Fruit fly (Drosophila melanogaster): Measurements from ENCODE around the gene CG5555.

CG5555 gene

dm6 chr3R:19181214-19181613, 876 bp upstream of the CG5555 start (continued):
- TF ChIP-seq esg (GFP tag; conservative IDR thresholded peaks at IDR 0.05) (no peak), chn (GFP tag; optimal IDR thresholded peaks at IDR 0.05) (no peak), CG9932 (GFP tag; IDR thresholded peaks at IDR 0.05) (peak; percentile 18; the same call in 1 of the 2 replicates), ERR (GFP tag; optimal IDR thresholded peaks at IDR 0.05) (no peak), ind (GFP tag; optimal IDR thresholded peaks at IDR 0.05) (no peak), Nf-YC (tag; optimal IDR thresholded peaks at IDR 0.05) (no peak), Pdp1 (GFP tag; optimal IDR thresholded peaks at IDR 0.05) (no peak), ab (GFP tag; optimal IDR thresholded peaks at IDR 0.05) (no peak), Stat92E (GFP tag; optimal IDR thresholded peaks at IDR 0.05) (no peak), CG14441 (GFP tag; IDR thresholded peaks at IDR 0.05) (0 out of 2 replicates have a peak, but pooled peaks have one; percentile 16), CG5245 (GFP tag; optimal IDR thresholded peaks at IDR 0.05) (no peak), klu (GFP tag; IDR thresholded peaks at IDR 0.05) (no peak), en (GFP tag; optimal IDR thresholded peaks at IDR 0.05) (no peak), Max (GFP tag; optimal IDR thresholded peaks at IDR 0.05) (no peak), jing (GFP tag; optimal IDR thresholded peaks at IDR 0.05) (no peak), wdn (GFP tag; IDR thresholded peaks at IDR 0.05) (no peak), HmgD (GFP tag; optimal IDR thresholded peaks at IDR 0.05) (no peak), Fer1 (GFP tag; optimal IDR thresholded peaks at IDR 0.05) (peak; percentile 17), Fer3 (tag; optimal IDR thresholded peaks at IDR 0.05) (peak; percentile 7), CG12104 (GFP tag; optimal IDR thresholded peaks at IDR 0.05) (no peak), Hr51 (GFP tag; optimal IDR thresholded peaks at IDR 0.05) (peak in 1 of 2 experiments; percentile 66), Usf (GFP tag; optimal IDR thresholded peaks at IDR 0.05) (no peak), CG2199 (GFP tag; IDR thresholded peaks at IDR 0.05) (no peak), gt (GFP tag; IDR thresholded peaks at IDR 0.05) (no peak), cas (GFP tag; IDR thresholded peaks at IDR 0.05) (no peak), unpg (GFP tag; optimal IDR thresholded peaks at IDR 0.05) (no peak), CG11695 (GFP tag; IDR thresholded peaks at IDR 0.05) (no peak), pb (GFP tag; optimal IDR thresholded peaks at IDR 0.05) (no peak), CG16813 (GFP tag; IDR thresholded peaks at IDR 0.05; ENCODE audit: partially characterized antibody) (no peak), Fer2 (tag; optimal IDR thresholded peaks at IDR 0.05) (no peak), sens (GFP tag) (peak; percentile 81), CG18764 (GFP tag; optimal IDR thresholded peaks at IDR 0.05) (no peak), bsh (GFP tag; optimal IDR thresholded peaks at IDR 0.05) (peak in 1 of 2 experiments; percentile 52), Awh (GFP tag; IDR thresholded peaks at IDR 0.05) (no peak), Atf-2 (GFP tag; optimal IDR thresholded peaks at IDR 0.05) (no peak), Kr (GFP tag; optimal IDR thresholded peaks at IDR 0.05) (no peak)

- no peak for TF ChIP-seq ind (GFP tag; optimal IDR thresholded peaks at IDR 0.05)
- no peak for TF ChIP-seq NK7.1 (GFP tag; optimal IDR thresholded peaks at IDR 0.05)
- no peak for TF ChIP-seq bsh (GFP tag; optimal IDR thresholded peaks at IDR 0.05)
- TF ChIP-seq Hand (GFP tag; optimal IDR thresholded peaks at IDR 0.05) = no peak
- TF ChIP-seq corto (GFP tag; optimal IDR thresholded peaks at IDR 0.05) = no peak
- no peak for TF ChIP-seq E2f1 (GFP tag; IDR thresholded peaks at IDR 0.05)
- no peak for TF ChIP-seq CG12299 (tag; optimal IDR thresholded peaks at IDR 0.05)
- no peak for TF ChIP-seq CG17361 (GFP tag; IDR thresholded peaks at IDR 0.05)
- TF ChIP-seq knrl (GFP tag; IDR thresholded peaks at IDR 0.05; ENCODE audit: partially characterized antibody) = no peak
- TF ChIP-seq da (GFP tag; optimal IDR thresholded peaks at IDR 0.05) = no peak
- no peak for TF ChIP-seq NFAT (GFP tag; IDR thresholded peaks at IDR 0.05)
- no peak for TF ChIP-seq Nf-YC (tag; optimal IDR thresholded peaks at IDR 0.05)
- no peak for TF ChIP-seq fu2 (GFP tag; optimal IDR thresholded peaks at IDR 0.05)
- TF ChIP-seq row (GFP tag; IDR thresholded peaks at IDR 0.05) = no peak
- TF ChIP-seq Atf3 (GFP tag; optimal IDR thresholded peaks at IDR 0.05) = no peak
- TF ChIP-seq CG17802 (tag; optimal IDR thresholded peaks at IDR 0.05) = no peak
- no peak for TF ChIP-seq Six4 (GFP tag; optimal IDR thresholded peaks at IDR 0.05)
- TF ChIP-seq Hr3 (GFP tag; optimal IDR thresholded peaks at IDR 0.05) = no peak
- no peak for TF ChIP-seq crol (GFP tag; IDR thresholded peaks at IDR 0.05)
- TF ChIP-seq Max (GFP tag; optimal IDR thresholded peaks at IDR 0.05) = no peak
These were observed 3.6 kb downstream of the CG5555 start, which contains the start of gene CG14282 for dm6 chr3R:19176700-19177099. Gene CG14282 (plus strand): TSS chr3R:19177000.
